Worm (Caenorhabditis elegans): ENCODE measurements around the gene atrn-1.

- TF ChIP-seq sox-4 (tag; optimal IDR thresholded peaks at IDR 0.05) = no peak
- TF ChIP-seq K02D7.2 (tag; optimal IDR thresholded peaks at IDR 0.05) = no peak
- TF ChIP-seq ama-1 (optimal IDR thresholded peaks at IDR 0.05) = no peak
- no peak for TF ChIP-seq ets-4 (tag; optimal IDR thresholded peaks at IDR 0.05)
- no peak for TF ChIP-seq npax-4 (tag; optimal IDR thresholded peaks at IDR 0.05)
- no peak for TF ChIP-seq dve-1 (tag; optimal IDR thresholded peaks at IDR 0.05)
- no peak for TF ChIP-seq nfya-1 (tag; optimal IDR thresholded peaks at IDR 0.05)
- no peak for TF ChIP-seq zip-5 (tag; optimal IDR thresholded peaks at IDR 0.05)
- no peak for TF ChIP-seq syd-9 (tag; optimal IDR thresholded peaks at IDR 0.05)
- no peak for TF ChIP-seq fkh-10 (GFP tag; optimal IDR thresholded peaks at IDR 0.05)
Measured at ce11 chrX:14767813-14768212, 56.4 kb downstream of the atrn-1 start.

Measured in whole organism, late embryonic.